Worm (Caenorhabditis elegans) whole organism, L4/young adult: ENCODE results near the gene col-117.

Source experiments
- W03F9.2 ChIP-seq: fragments of 150-350 bp; optimal IDR thresholded peaks from 2 replicates; lab custom pipeline; 2014; ENCODE audit warnings: missing biosample characterization, missing genetic modification characterization
- dao-5 ChIP-seq: sonication (generic microtip); optimal IDR thresholded peaks from 2 replicates; lab custom pipeline; 2016; ENCODE audit warnings: missing genotype, missing genetic modification characterization, moderate library complexity, missing compliant biosample characterization
- him-1 ChIP-seq: sonication (generic microtip); optimal IDR thresholded peaks from 2 replicates; lab custom pipeline; 2016; ENCODE audit warnings: missing genotype, missing genetic modification reagents, missing genetic modification characterization, missing compliant biosample characterization

DNA sequence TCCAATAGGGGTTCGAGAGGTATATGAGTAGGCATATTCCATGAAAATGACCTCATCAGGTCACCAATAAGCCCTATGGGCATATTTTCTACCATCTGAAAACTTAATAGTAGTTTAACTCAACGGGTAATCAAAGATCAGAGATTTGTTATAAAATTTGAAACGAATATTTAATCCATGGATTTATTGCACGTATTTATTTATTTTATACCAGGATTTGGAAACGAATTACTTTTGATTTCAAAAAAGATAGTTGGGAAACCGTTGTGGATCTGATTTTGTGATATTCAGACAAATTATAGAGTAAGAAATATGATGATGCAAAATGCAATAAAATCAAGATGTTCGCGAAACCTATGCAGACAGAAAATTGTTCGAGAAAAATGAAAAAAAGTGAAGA lies 31.2 kb downstream of the col-117 start, which contains the start of gene C33D9.3:
- TF ChIP-seq dao-5 (tag; lab: Kevin White, UChicago) (no peak), W03F9.2 (tag; lab: Kevin White, UChicago) (no peak), him-1 (tag; lab: Kevin White, UChicago) (no peak)
